Fruit fly (Drosophila melanogaster) whole organism, pupa: ENCODE data around the gene CG31928.

ENCODE experiments used
- CG12605 ChIP-seq: fragments of 200-800 bp; sonication (Bioruptor generic); IDR thresholded peaks from 2 replicates; pipeline ENCODE4 v1.3.6; 2022; ENCODE audit warnings: missing biosample characterization, missing genetic modification characterization
- CG13204 ChIP-seq: fragments of 200-800 bp; sonication (Bioruptor generic); optimal IDR thresholded peaks from 2 replicates; lab custom pipeline; 2018; ENCODE audit warnings: missing biosample characterization, mild to moderate bottlenecking, missing genetic modification characterization, moderate library complexity
- CG8301 ChIP-seq: fragments of 200-800 bp; sonication (Bioruptor generic); optimal IDR thresholded peaks from 2 replicates; lab custom pipeline; 2018; ENCODE audit warnings: missing biosample characterization, mild to moderate bottlenecking, missing genetic modification characterization
- EcR ChIP-seq: fragments of 200-800 bp; sonication (Bioruptor generic); optimal IDR thresholded peaks from 3 replicates; lab custom pipeline; 2019; ENCODE audit warnings: missing biosample characterization, missing genetic modification characterization, mild to moderate bottlenecking, moderate library complexity, missing genetic modification reagents
- Snoo ChIP-seq: fragments of 200-800 bp; sonication (Bioruptor generic); optimal IDR thresholded peaks from 3 replicates; lab custom pipeline; 2017; ENCODE audit warnings: missing biosample characterization, mild to moderate bottlenecking, missing genetic modification characterization, inconsistent platforms
- fd96Ca ChIP-seq: fragments of 200-800 bp; sonication (Bioruptor generic); IDR thresholded peaks from 3 replicates; pipeline ENCODE4 v1.3.6; 2022; ENCODE audit warnings: missing biosample characterization, missing genetic modification characterization

dm6 chr2L:1500312-1500711 lies 8.2 kb downstream of the CG31928 start, which contains the start of gene CG18131:
- TF ChIP-seq CG8301 (tag; lab: Kevin White, UChicago): no peak
- TF ChIP-seq EcR (GFP tag; lab: Kevin White, UChicago): no peak
- TF ChIP-seq Snoo (tag; lab: Kevin White, UChicago): no peak
- TF ChIP-seq fd96Ca (GFP tag; lab: Robert Waterston, UW): no peak
- TF ChIP-seq CG12605 (GFP tag; lab: Robert Waterston, UW): no peak
- no peak for TF ChIP-seq CG13204
